Worm (Caenorhabditis elegans): ENCODE data around the gene mmaa-1.

ce11 chrII:7093339-7093821 is 7.6 kb downstream of the mmaa-1 start, which contains the start of gene T02G5.3:
- TF ChIP-seq nhr-43 (tag; optimal IDR thresholded peaks at IDR 0.05; ENCODE audit: poor library complexity, severe bottlenecking) (no peak), zag-1 (tag; optimal IDR thresholded peaks at IDR 0.05) (no peak), nhr-28 (tag; optimal IDR thresholded peaks at IDR 0.05) (no peak), nhr-76 (tag; optimal IDR thresholded peaks at IDR 0.05) (no peak), fos-1 (tag; optimal IDR thresholded peaks at IDR 0.05) (no peak), nfya-1 (tag; optimal IDR thresholded peaks at IDR 0.05; ENCODE audit: insufficient read depth) (no peak), egl-27 (tag; optimal IDR thresholded peaks at IDR 0.05) (no peak)
